Worm (Caenorhabditis elegans) whole organism, L1 larva: ENCODE data around the gene F49F1.11.
A peak's percentile ranks its signal among the peaks of the same experiment; 100 is the strongest.

Experiments used
- alr-1 ChIP-seq: fragments of 200-800 bp; sonication (Bioruptor generic); optimal IDR thresholded peaks from 2 replicates; lab custom pipeline; 2018; ENCODE audit warnings: borderline replicate concordance, mild to moderate bottlenecking, missing genetic modification characterization, missing compliant biosample characterization
- ama-1 ChIP-seq: fragments of 150-350 bp; optimal IDR thresholded peaks from 2 replicates; lab custom pipeline; 2014
- ceh-63 ChIP-seq: fragments of 200-800 bp; sonication (Bioruptor generic); optimal IDR thresholded peaks from 2 replicates; lab custom pipeline; 2018; ENCODE audit warnings: mild to moderate bottlenecking, missing genetic modification characterization, missing compliant biosample characterization
- ceh-82 ChIP-seq, 3 experiments: fragments of 150-350 bp in 1 of 3; sonication (generic microtip) in 2 of 3; optimal IDR thresholded peaks; 2 replicates each; lab custom pipeline; 2014 to 2017; ENCODE audit warnings: missing biosample characterization in 3 of 3, missing genetic modification characterization in 3 of 3
- ceh-88 ChIP-seq: fragments of 200-800 bp; sonication (Bioruptor generic); IDR thresholded peaks from 2 replicates; pipeline ENCODE4 v1.3.6; 2022; ENCODE audit warnings: missing genetic modification characterization, missing compliant biosample characterization
- ces-1 ChIP-seq: fragments of 150-350 bp; optimal IDR thresholded peaks from 2 replicates; lab custom pipeline; 2014; ENCODE audit warnings: missing biosample characterization, missing genetic modification reagents, missing genetic modification characterization
- efl-3 ChIP-seq: fragments of 200-800 bp; sonication (Bioruptor generic); optimal IDR thresholded peaks from 2 replicates; lab custom pipeline; 2018; ENCODE audit warnings: mild to moderate bottlenecking, missing genetic modification characterization, missing compliant biosample characterization
- egl-13 ChIP-seq: sonication (generic microtip); optimal IDR thresholded peaks from 2 replicates; lab custom pipeline; 2016; ENCODE audit warnings: missing genotype, missing genetic modification reagents, missing genetic modification characterization, missing compliant biosample characterization
- elt-2 ChIP-seq: sonication (generic microtip); optimal IDR thresholded peaks from 2 replicates; lab custom pipeline; 2016; ENCODE audit warnings: missing genetic modification characterization, mild to moderate bottlenecking, inconsistent platforms, missing compliant biosample characterization, missing genetic modification reagents
- elt-3 ChIP-seq, 6 experiments: fragments of 150-350 bp in 1 of 6; sonication (generic microtip); optimal IDR thresholded peaks; 2 replicates each; lab custom pipeline; 2017 to 2018; ENCODE audit warnings: missing biosample characterization in 6 of 6, missing genetic modification characterization in 6 of 6, inconsistent platforms in 1 of 6
- fkh-10 ChIP-seq: sonication (generic microtip); optimal IDR thresholded peaks from 2 replicates; lab custom pipeline; 2017; ENCODE audit warnings: missing biosample characterization, missing genetic modification reagents, missing genetic modification characterization
- fkh-8 ChIP-seq: sonication (generic microtip); optimal IDR thresholded peaks from 2 replicates; lab custom pipeline; 2016; ENCODE audit warnings: mild to moderate bottlenecking, missing genetic modification characterization, missing compliant biosample characterization
- fos-1 ChIP-seq: fragments of 150-350 bp; optimal IDR thresholded peaks from 2 replicates; lab custom pipeline; 2014; ENCODE audit warnings: missing biosample characterization, missing genetic modification characterization
- grh-1 ChIP-seq: fragments of 200-800 bp; sonication (Bioruptor generic); IDR thresholded peaks from 2 replicates; pipeline ENCODE4 v1.3.6; 2022; ENCODE audit warnings: missing genetic modification reagents, missing genetic modification characterization, missing compliant biosample characterization
- hlh-4 ChIP-seq: sonication (generic microtip); optimal IDR thresholded peaks from 2 replicates; lab custom pipeline; 2016; ENCODE audit warnings: mild to moderate bottlenecking, missing genetic modification characterization, missing compliant biosample characterization
- irx-1 ChIP-seq: sonication (generic microtip); optimal IDR thresholded peaks from 2 replicates; lab custom pipeline; 2016; ENCODE audit warnings: missing genetic modification characterization, missing compliant biosample characterization
- isw-1 ChIP-seq: fragments of 200-800 bp; sonication (Bioruptor generic); IDR thresholded peaks from 2 replicates; pipeline ENCODE4 v1.3.6; 2022; ENCODE audit warnings: missing genetic modification characterization, missing compliant biosample characterization
- jun-1 ChIP-seq: fragments of 150-350 bp; optimal IDR thresholded peaks from 2 replicates; lab custom pipeline; 2014; ENCODE audit warnings: missing biosample characterization, missing genetic modification reagents, missing genetic modification characterization
- lin-14 ChIP-seq: fragments of 200-800 bp; sonication (Bioruptor generic); optimal IDR thresholded peaks from 2 replicates; lab custom pipeline; 2018; ENCODE audit warnings: mild to moderate bottlenecking, missing genetic modification characterization, moderate library complexity, missing compliant biosample characterization
- lin-35 ChIP-seq, 2 experiments: fragments of 150-350 bp; optimal IDR thresholded peaks; 2 replicates each; lab custom pipeline; 2014; ENCODE audit warnings: missing biosample characterization in 2 of 2, missing genetic modification characterization in 2 of 2, missing genetic modification reagents in 2 of 2
- lir-3 ChIP-seq: sonication (generic microtip); optimal IDR thresholded peaks from 2 replicates; lab custom pipeline; 2016; ENCODE audit warnings: mild to moderate bottlenecking, missing genetic modification characterization, moderate library complexity, missing compliant biosample characterization; ENCODE audit not compliant: poor library complexity
- lsy-2 ChIP-seq, 2 experiments: fragments of 150-350 bp; optimal IDR thresholded peaks; 2 replicates each; lab custom pipeline; 2014; ENCODE audit warnings: missing biosample characterization in 2 of 2, missing genetic modification characterization in 2 of 2
- mdl-1 ChIP-seq, 2 experiments: fragments of 150-350 bp; optimal IDR thresholded peaks; 2 replicates each; lab custom pipeline; 2014 to 2017; ENCODE audit warnings: missing biosample characterization in 2 of 2, missing genetic modification characterization in 2 of 2, inconsistent platforms in 1 of 2
- mef-2 ChIP-seq: fragments of 150-350 bp; optimal IDR thresholded peaks from 2 replicates; lab custom pipeline; 2014; ENCODE audit warnings: missing biosample characterization, missing genetic modification characterization
- nhr-28 ChIP-seq: fragments of 150-350 bp; optimal IDR thresholded peaks from 2 replicates; lab custom pipeline; 2014; ENCODE audit warnings: missing biosample characterization, missing genetic modification characterization
- nhr-47 ChIP-seq: sonication (generic microtip); optimal IDR thresholded peaks from 2 replicates; lab custom pipeline; 2016; ENCODE audit warnings: mild to moderate bottlenecking, missing genetic modification characterization, moderate library complexity, missing compliant biosample characterization
- nhr-71 ChIP-seq: sonication (generic microtip); optimal IDR thresholded peaks from 2 replicates; lab custom pipeline; 2016; ENCODE audit warnings: mild to moderate bottlenecking, missing genetic modification characterization, moderate library complexity, missing compliant biosample characterization
- nhr-84 ChIP-seq: sonication (generic microtip); optimal IDR thresholded peaks from 2 replicates; lab custom pipeline; 2017; ENCODE audit warnings: missing biosample characterization, missing genetic modification characterization
- nhr-85 ChIP-seq: sonication (generic microtip); peaks from one replicate; lab custom pipeline; 2016; ENCODE audit warnings: missing genetic modification characterization, inconsistent platforms, missing compliant biosample characterization
- nhr-90 ChIP-seq: sonication (generic microtip); optimal IDR thresholded peaks from 2 replicates; lab custom pipeline; 2016; ENCODE audit warnings: mild to moderate bottlenecking, missing genetic modification characterization, missing compliant biosample characterization; ENCODE audit not compliant: poor library complexity
- pax-3 ChIP-seq: fragments of 200-800 bp; sonication (Bioruptor generic); optimal IDR thresholded peaks from 2 replicates; lab custom pipeline; 2018; ENCODE audit warnings: mild to moderate bottlenecking, missing genetic modification characterization, moderate library complexity, missing compliant biosample characterization
- skn-1 ChIP-seq: fragments of 150-350 bp; optimal IDR thresholded peaks from 2 replicates; lab custom pipeline; 2014; ENCODE audit warnings: missing biosample characterization, missing genetic modification characterization
- snpc-4 ChIP-seq: fragments of 150-350 bp; optimal IDR thresholded peaks from 2 replicates; lab custom pipeline; 2014; ENCODE audit warnings: missing biosample characterization, missing genetic modification characterization
- sox-4 ChIP-seq: sonication (generic microtip); optimal IDR thresholded peaks from 2 replicates; lab custom pipeline; 2016; ENCODE audit warnings: missing genetic modification characterization, missing compliant biosample characterization
- sup-37 ChIP-seq: fragments of 200-800 bp; sonication (Bioruptor generic); optimal IDR thresholded peaks from 2 replicates; lab custom pipeline; 2018; ENCODE audit warnings: mild to moderate bottlenecking, missing genetic modification characterization, missing compliant biosample characterization
- tlp-1 ChIP-seq: fragments of 150-350 bp; optimal IDR thresholded peaks from 2 replicates; lab custom pipeline; 2014; ENCODE audit warnings: missing biosample characterization, missing genetic modification characterization
- unc-130 ChIP-seq: fragments of 150-350 bp; optimal IDR thresholded peaks from 2 replicates; lab custom pipeline; 2017; ENCODE audit warnings: missing biosample characterization, missing genetic modification characterization, inconsistent platforms
- unc-30 ChIP-seq: sonication (generic microtip); optimal IDR thresholded peaks from 2 replicates; lab custom pipeline; 2017; ENCODE audit warnings: missing biosample characterization, missing genetic modification characterization
- unc-98 ChIP-seq: fragments of 200-800 bp; sonication (Bioruptor generic); IDR thresholded peaks from 2 replicates; pipeline ENCODE4 v1.3.6; 2022; ENCODE audit warnings: missing genetic modification characterization, missing compliant biosample characterization
- vab-15 ChIP-seq: sonication (generic microtip); optimal IDR thresholded peaks from 2 replicates; lab custom pipeline; 2017; ENCODE audit warnings: missing genotype, mild to moderate bottlenecking, missing genetic modification characterization, missing compliant biosample characterization
- xbp-1 ChIP-seq: sonication (generic microtip); optimal IDR thresholded peaks from 2 replicates; lab custom pipeline; 2016; ENCODE audit warnings: missing genetic modification characterization, missing compliant biosample characterization
- ztf-11 ChIP-seq, 2 experiments: sonication (generic microtip); optimal IDR thresholded peaks; 2 replicates each; lab custom pipeline; 2016 to 2017; ENCODE audit warnings: missing genetic modification characterization in 2 of 2, missing biosample characterization in 1 of 2, missing compliant biosample characterization in 1 of 2
- ztf-4 ChIP-seq: fragments of 150-350 bp; optimal IDR thresholded peaks from 2 replicates; lab custom pipeline; 2014; ENCODE audit warnings: missing biosample characterization, missing genetic modification characterization

The F49F1.11 gene

ce11 chrIV:4171531-4172163 lies 30.4 kb upstream of the F49F1.11 start, which contains the start of the genes K08D10.13 and rnp-2 (continued):
- peak; percentile 18 for TF ChIP-seq egl-13 (tag; lab: Kevin White, UChicago)
- TF ChIP-seq unc-130 (tag; lab: Kevin White, UChicago), result peak; percentile 22
- TF ChIP-seq sox-4, result peak; percentile 27
- no peak for TF ChIP-seq unc-30 (tag; lab: Kevin White, UChicago)
- peak; percentile 66 for TF ChIP-seq nhr-47
- TF ChIP-seq ceh-82 (tag; optimal IDR thresholded peaks at IDR 0.05; lab: Kevin White, UChicago), result peak; percentile 45 to 67 (median 58)
- no peak for TF ChIP-seq lir-3 (tag; lab: Kevin White, UChicago)
- no peak for TF ChIP-seq hlh-4 (tag; lab: Kevin White, UChicago)
- TF ChIP-seq unc-98 (GFP tag; lab: Robert Waterston, UW), result no peak
- TF ChIP-seq ztf-11 (tag; optimal IDR thresholded peaks at IDR 0.05; lab: Kevin White, UChicago), result peak in 1 of 2 experiments; percentile 59
- TF ChIP-seq lin-14 (GFP tag; lab: Kevin White, UChicago), result peak; percentile 60
- no peak for TF ChIP-seq pax-3 (tag; lab: Kevin White, UChicago)
- no peak for TF ChIP-seq mdl-1 (tag; optimal IDR thresholded peaks at IDR 0.05; lab: Kevin White, UChicago)
- peak; percentile 76 to 79 for TF ChIP-seq lsy-2 (tag; optimal IDR thresholded peaks at IDR 0.05; lab: Kevin White, UChicago)
- TF ChIP-seq nhr-28 (tag; lab: Kevin White, UChicago), result no peak
- peak; percentile 25 for TF ChIP-seq fkh-8
- peak; percentile 1 for TF ChIP-seq fkh-10 (GFP tag; lab: Kevin White, UChicago)
- TF ChIP-seq sup-37 (GFP tag; lab: Kevin White, UChicago), result no peak
- TF ChIP-seq irx-1 (tag; lab: Kevin White, UChicago), result peak; percentile 61
- TF ChIP-seq isw-1, result peak; percentile 29
- peak; percentile 65 to 66 for TF ChIP-seq lin-35 (GFP tag; optimal IDR thresholded peaks at IDR 0.05; lab: Kevin White, UChicago)
- peak; percentile 59 for TF ChIP-seq nhr-90 (tag; lab: Kevin White, UChicago)
- peak; percentile 84 for TF ChIP-seq nhr-85

DNA sequence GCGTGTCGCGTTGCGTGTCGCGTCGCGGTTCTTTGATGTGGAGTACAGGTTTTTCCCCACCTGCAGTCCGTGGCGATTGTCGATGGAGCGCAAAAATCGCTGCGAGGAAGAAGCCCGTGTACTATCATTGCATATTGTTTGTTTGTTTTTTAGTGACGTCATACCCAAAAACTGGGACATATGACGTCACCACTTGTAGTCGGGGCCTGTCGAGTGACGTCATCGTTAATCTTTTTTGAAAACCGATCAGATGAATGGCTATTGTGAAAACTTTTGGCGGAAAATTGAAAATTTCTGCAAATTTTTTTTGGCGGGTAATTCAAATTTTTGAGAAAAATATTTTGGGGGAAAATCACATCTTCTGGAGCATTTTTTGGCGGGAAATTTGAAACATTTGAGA lies 26.1 kb upstream of the F49F1.11 start:
- no peak for TF ChIP-seq elt-3 (tag; optimal IDR thresholded peaks at IDR 0.05; lab: Kevin White, UChicago)
- no peak for TF ChIP-seq mef-2 (tag; lab: Kevin White, UChicago)
- no peak for TF ChIP-seq jun-1 (tag; lab: Kevin White, UChicago)
- TF ChIP-seq unc-98 (GFP tag; lab: Robert Waterston, UW), result no peak
- no peak for TF ChIP-seq snpc-4 (tag; lab: Kevin White, UChicago)
- no peak for TF ChIP-seq fos-1 (tag; lab: Kevin White, UChicago)
- no peak for TF ChIP-seq unc-130 (tag; lab: Kevin White, UChicago)
- no peak for TF ChIP-seq xbp-1 (tag; lab: Kevin White, UChicago)
- no peak for TF ChIP-seq elt-2 (tag; lab: Kevin White, UChicago)
- no peak for TF ChIP-seq hlh-4 (tag; lab: Kevin White, UChicago)
- no peak for TF ChIP-seq tlp-1 (tag; lab: Kevin White, UChicago)
- TF ChIP-seq nhr-85, result no peak
- no peak for TF ChIP-seq nhr-71 (tag; lab: Kevin White, UChicago)
- no peak for TF ChIP-seq ceh-63 (GFP tag; lab: Kevin White, UChicago)
- TF ChIP-seq pax-3 (tag; lab: Kevin White, UChicago), result no peak
- TF ChIP-seq irx-1 (tag; lab: Kevin White, UChicago), result no peak
- no peak for TF ChIP-seq ama-1 (lab: Kevin White, UChicago)
- TF ChIP-seq grh-1 (GFP tag; lab: Robert Waterston, UW), result no peak
- TF ChIP-seq ceh-88 (GFP tag; lab: Robert Waterston, UW), result no peak

ce11 chrIV:4164392-4164791 lies 23.2 kb upstream of the F49F1.11 start, which contains the start of gene scrm-8:
Gene scrm-8 (plus strand): TSS chrIV:4164692.
- no peak for TF ChIP-seq efl-3 (GFP tag; lab: Kevin White, UChicago)
- no peak for TF ChIP-seq nhr-47
- no peak for TF ChIP-seq fos-1 (tag; lab: Kevin White, UChicago)
- no peak for TF ChIP-seq alr-1 (tag; lab: Kevin White, UChicago)
- no peak for TF ChIP-seq nhr-71 (tag; lab: Kevin White, UChicago)
- no peak for TF ChIP-seq ztf-4 (tag; lab: Kevin White, UChicago)
- no peak for TF ChIP-seq vab-15 (tag; lab: Kevin White, UChicago)
- no peak for TF ChIP-seq skn-1 (tag; lab: Kevin White, UChicago)
- TF ChIP-seq nhr-84 (tag; lab: Kevin White, UChicago), result no peak
- TF ChIP-seq ceh-63 (GFP tag; lab: Kevin White, UChicago), result no peak
- no peak for TF ChIP-seq ceh-88 (GFP tag; lab: Robert Waterston, UW)
- no peak for TF ChIP-seq ces-1 (GFP tag; lab: Kevin White, UChicago)
- TF ChIP-seq, all 84 proteins: peak for 0
